Comparison of ENCODE assay signal across 4 fruit fly cellular contexts in the genomic region with DNA sequence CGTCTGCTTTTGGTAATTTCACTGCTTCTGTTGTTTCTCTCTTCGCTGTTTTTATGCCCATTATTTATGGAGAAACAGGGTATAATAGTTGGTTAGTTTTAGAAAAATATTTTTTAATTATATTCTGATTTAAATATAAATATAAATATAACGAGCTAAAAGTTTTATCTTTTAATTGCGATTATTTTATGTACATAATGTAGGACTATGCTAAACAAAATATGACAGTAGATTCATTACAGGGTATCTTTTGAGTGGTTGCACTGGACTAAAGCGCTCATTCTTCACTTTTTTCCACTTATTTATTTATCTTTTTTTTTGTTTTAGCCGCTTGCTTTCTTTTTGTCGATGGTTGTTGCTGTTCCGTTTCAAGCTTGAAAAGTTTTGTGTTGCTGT.
TF ChIP-seq lines count a peak whose summit lies in the region.

No protein-coding gene starts in this region.

TF ChIP-seq in whole organism, embryonic, 481 proteins besides CTCF, POLR2A, EP300 and RAD21 (continued from another document and continues in another):
- TF ChIP-seq lov (optimal IDR thresholded peaks at IDR 0.05; lab: Kevin White, UChicago), result no peak
- no peak for TF ChIP-seq lov (GFP tag; IDR thresholded peaks at IDR 0.05; lab: Robert Waterston, UW)
- no peak for TF ChIP-seq exex (tag; optimal IDR thresholded peaks at IDR 0.05; lab: Kevin White, UChicago)
- TF ChIP-seq H2.0 (GFP tag; IDR thresholded peaks at IDR 0.05; lab: Robert Waterston, UW), result no peak; the same call in 1 of the 2 replicates
- peak; percentile 21 for TF ChIP-seq CG3407 (GFP tag; optimal IDR thresholded peaks at IDR 0.05; lab: Kevin White, UChicago)
- no peak for TF ChIP-seq mirr (GFP tag; optimal IDR thresholded peaks at IDR 0.05; lab: Kevin White, UChicago)
- no peak for TF ChIP-seq Fer3 (tag; optimal IDR thresholded peaks at IDR 0.05; lab: Kevin White, UChicago)
- no peak for TF ChIP-seq MBD-R2 (GFP tag; IDR thresholded peaks at IDR 0.05; lab: Robert Waterston, UW)
- no peak for TF ChIP-seq Lim3 (GFP tag; IDR thresholded peaks at IDR 0.05; lab: Robert Waterston, UW)
- no peak for TF ChIP-seq Optix (GFP tag; IDR thresholded peaks at IDR 0.05; lab: Robert Waterston, UW)
- no peak for TF ChIP-seq CG17568 (GFP tag; optimal IDR thresholded peaks at IDR 0.05; lab: Kevin White, UChicago)
- TF ChIP-seq stc (GFP tag; IDR thresholded peaks at IDR 0.05; lab: Robert Waterston, UW), result peak; percentile 65
- no peak for TF ChIP-seq fu2 (GFP tag; optimal IDR thresholded peaks at IDR 0.05; lab: Kevin White, UChicago)
- TF ChIP-seq CG11398 (GFP tag; optimal IDR thresholded peaks at IDR 0.05; lab: Kevin White, UChicago), result no peak
- TF ChIP-seq zfh1 (GFP tag; IDR thresholded peaks at IDR 0.05; lab: Robert Waterston, UW), result peak; percentile 33; the same call in 1 of the 3 replicates
- no peak for TF ChIP-seq bbx (GFP tag; IDR thresholded peaks at IDR 0.05; lab: Robert Waterston, UW; ENCODE audit: partially characterized antibody)
- no peak for TF ChIP-seq CG18619 (GFP tag; optimal IDR thresholded peaks at IDR 0.05; lab: Kevin White, UChicago)
- no peak for TF ChIP-seq crol (GFP tag; IDR thresholded peaks at IDR 0.05; lab: Robert Waterston, UW)
- no peak for TF ChIP-seq CG7745 (tag; optimal IDR thresholded peaks at IDR 0.05; lab: Kevin White, UChicago)
- no peak for TF ChIP-seq CG4617 (GFP tag; optimal IDR thresholded peaks at IDR 0.05; lab: Kevin White, UChicago; ENCODE audit: borderline replicate concordance)
- peak; percentile 49 for TF ChIP-seq CG9437 (GFP tag; optimal IDR thresholded peaks at IDR 0.05; lab: Kevin White, UChicago)
- TF ChIP-seq twi (tag; optimal IDR thresholded peaks at IDR 0.05; lab: Kevin White, UChicago), result no peak
- TF ChIP-seq dan (GFP tag; IDR thresholded peaks at IDR 0.05; lab: Robert Waterston, UW), result no peak
- TF ChIP-seq CG7556 (GFP tag; optimal IDR thresholded peaks at IDR 0.05; lab: Kevin White, UChicago), result peak; percentile 26
- no peak for TF ChIP-seq Bgb (GFP tag; IDR thresholded peaks at IDR 0.05; lab: Robert Waterston, UW; ENCODE audit: partially characterized antibody)
- TF ChIP-seq CG8089 (GFP tag; optimal IDR thresholded peaks at IDR 0.05; lab: Kevin White, UChicago), result no peak
- TF ChIP-seq shn (GFP tag; optimal IDR thresholded peaks at IDR 0.05; lab: Kevin White, UChicago), result no peak
- TF ChIP-seq CG18262 (tag; optimal IDR thresholded peaks at IDR 0.05; lab: Kevin White, UChicago), result peak; percentile 46
- TF ChIP-seq CG31224 (GFP tag; IDR thresholded peaks at IDR 0.05; lab: Robert Waterston, UW), result no peak
- peak; percentile 58 for TF ChIP-seq Hr3 (GFP tag; optimal IDR thresholded peaks at IDR 0.05; lab: Kevin White, UChicago)
- no peak for TF ChIP-seq insv (GFP tag; optimal IDR thresholded peaks at IDR 0.05; lab: Kevin White, UChicago)
- TF ChIP-seq Hand (GFP tag; optimal IDR thresholded peaks at IDR 0.05; lab: Kevin White, UChicago), result no peak
- no peak for TF ChIP-seq sens (GFP tag; lab: Kevin White, UChicago)

TF ChIP-seq in whole organism, prepupa, 60 proteins besides CTCF, POLR2A, EP300 and RAD21 (continued from another document and continues in another):
- TF ChIP-seq Hr39 (GFP tag; optimal IDR thresholded peaks at IDR 0.05; lab: Kevin White, UChicago) (peak; percentile 41), dac (GFP tag; optimal IDR thresholded peaks at IDR 0.05; lab: Kevin White, UChicago) (peak; percentile 12), Sox102F (GFP tag; optimal IDR thresholded peaks at IDR 0.05; lab: Kevin White, UChicago) (peak; percentile 54), CG11762 (GFP tag; optimal IDR thresholded peaks at IDR 0.05; lab: Kevin White, UChicago; ENCODE audit: insufficient read depth) (peak; percentile 54), CG8319 (GFP tag; optimal IDR thresholded peaks at IDR 0.05; lab: Kevin White, UChicago) (peak; percentile 40), CG3032 (tag; optimal IDR thresholded peaks at IDR 0.05; lab: Kevin White, UChicago) (peak; percentile 37), CG16779 (tag; optimal IDR thresholded peaks at IDR 0.05; lab: Kevin White, UChicago) (peak; percentile 7), CG10631 (GFP tag; optimal IDR thresholded peaks at IDR 0.05; lab: Kevin White, UChicago) (peak; percentile 55), CG32006 (GFP tag; optimal IDR thresholded peaks at IDR 0.05; lab: Kevin White, UChicago) (peak; percentile 79), fd85E (GFP tag; optimal IDR thresholded peaks at IDR 0.05; lab: Kevin White, UChicago) (peak; percentile 13), lz (GFP tag; optimal IDR thresholded peaks at IDR 0.05; lab: Kevin White, UChicago) (peak; percentile 29), CG7368 (GFP tag; optimal IDR thresholded peaks at IDR 0.05; lab: Kevin White, UChicago) (peak; percentile 57), OdsH (GFP tag; optimal IDR thresholded peaks at IDR 0.05; lab: Kevin White, UChicago) (peak; percentile 74), ss (GFP tag; optimal IDR thresholded peaks at IDR 0.05; lab: Kevin White, UChicago) (peak in 1 of 2 experiments; percentile 43), Blimp-1 (GFP tag; optimal IDR thresholded peaks at IDR 0.05; lab: Kevin White, UChicago) (no peak), Lpt (GFP tag; optimal IDR thresholded peaks at IDR 0.05; lab: Kevin White, UChicago) (peak; percentile 45), esn (GFP tag; optimal IDR thresholded peaks at IDR 0.05; lab: Kevin White, UChicago) (peak; percentile 80), spab (GFP tag; optimal IDR thresholded peaks at IDR 0.05; lab: Kevin White, UChicago) (peak; percentile 41), Eip93F (GFP tag; optimal IDR thresholded peaks at IDR 0.05; lab: Kevin White, UChicago) (peak; percentile 25), CG6854 (GFP tag; optimal IDR thresholded peaks at IDR 0.05; lab: Kevin White, UChicago) (no peak), CG6163 (GFP tag; IDR thresholded peaks at IDR 0.05; lab: Robert Waterston, UW) (peak; percentile 43; the same call in 2 of the 3 replicates), topi (GFP tag; optimal IDR thresholded peaks at IDR 0.05; lab: Kevin White, UChicago) (peak; percentile 58), Ets96B (tag; optimal IDR thresholded peaks at IDR 0.05; lab: Kevin White, UChicago) (peak; percentile 37), vri (GFP tag; optimal IDR thresholded peaks at IDR 0.05; lab: Kevin White, UChicago) (no peak), CG11902 (GFP tag; optimal IDR thresholded peaks at IDR 0.05; lab: Kevin White, UChicago) (peak; percentile 43), Smox (GFP tag; optimal IDR thresholded peaks at IDR 0.05; lab: Kevin White, UChicago) (peak; percentile 40), CG6808 (GFP tag; optimal IDR thresholded peaks at IDR 0.05; lab: Kevin White, UChicago) (no peak), CG9139 (GFP tag; optimal IDR thresholded peaks at IDR 0.05; lab: Kevin White, UChicago) (no peak), CG8632 (GFP tag; optimal IDR thresholded peaks at IDR 0.05; lab: Kevin White, UChicago) (peak; percentile 81), Sox14 (GFP tag; optimal IDR thresholded peaks at IDR 0.05; lab: Kevin White, UChicago) (no peak), Hr38 (GFP tag; optimal IDR thresholded peaks at IDR 0.05; lab: Kevin White, UChicago) (no peak), CG10669 (GFP tag; optimal IDR thresholded peaks at IDR 0.05; lab: Kevin White, UChicago) (peak; percentile 37), Eip78C (GFP tag; lab: Kevin White, UChicago) (peak; percentile 90)

TF ChIP-seq in whole organism, pupa, 21 proteins besides CTCF, POLR2A, EP300 and RAD21 (continued from another document):
- peak; percentile 62 for TF ChIP-seq CG15710 (tag; optimal IDR thresholded peaks at IDR 0.05; lab: Kevin White, UChicago)
TF ChIP-seq in whole organism, pupa: peak in this region for 15.

TF ChIP-seq in whole organism, wandering third instar larva, 38 proteins besides CTCF, POLR2A, EP300 and RAD21 (continued from another document):
- TF ChIP-seq psq (GFP tag; optimal IDR thresholded peaks at IDR 0.05; lab: Kevin White, UChicago), result peak; percentile 89
- no peak for TF ChIP-seq GATAd (GFP tag; optimal IDR thresholded peaks at IDR 0.05; lab: Kevin White, UChicago)
- no peak for TF ChIP-seq brk (GFP tag; optimal IDR thresholded peaks at IDR 0.05; lab: Kevin White, UChicago)
- TF ChIP-seq N (GFP tag; optimal IDR thresholded peaks at IDR 0.05; lab: Kevin White, UChicago), result no peak
- TF ChIP-seq dsf (GFP tag; optimal IDR thresholded peaks at IDR 0.05; lab: Kevin White, UChicago; ENCODE audit: borderline replicate concordance), result no peak
- no peak for TF ChIP-seq sage (GFP tag; optimal IDR thresholded peaks at IDR 0.05; lab: Kevin White, UChicago)
- no peak for TF ChIP-seq pan (optimal IDR thresholded peaks at IDR 0.05; lab: Kevin White, UChicago)
- peak; percentile 50 for TF ChIP-seq HLH106 (tag; optimal IDR thresholded peaks at IDR 0.05; lab: Kevin White, UChicago)
- no peak for TF ChIP-seq CG32264 (GFP tag; optimal IDR thresholded peaks at IDR 0.05; lab: Kevin White, UChicago)
- TF ChIP-seq CrebA (GFP tag; optimal IDR thresholded peaks at IDR 0.05; lab: Kevin White, UChicago; ENCODE audit: borderline replicate concordance), result no peak
- no peak for TF ChIP-seq usp (GFP tag; optimal IDR thresholded peaks at IDR 0.05; lab: Kevin White, UChicago)
- TF ChIP-seq dl (GFP tag; optimal IDR thresholded peaks at IDR 0.05; lab: Kevin White, UChicago; ENCODE audit: insufficient read depth in 1 of 2, partially characterized antibody in 2 of 2), result no peak
- peak; percentile 45 for TF ChIP-seq h (GFP tag; optimal IDR thresholded peaks at IDR 0.05; lab: Kevin White, UChicago)
- no peak for TF ChIP-seq Myc (optimal IDR thresholded peaks at IDR 0.05; lab: Kevin White, UChicago)
- TF ChIP-seq ey (GFP tag; optimal IDR thresholded peaks at IDR 0.05; lab: Kevin White, UChicago), result no peak
- peak; percentile 65 for TF ChIP-seq rgr (GFP tag; optimal IDR thresholded peaks at IDR 0.05; lab: Kevin White, UChicago)
- peak; percentile 9 for TF ChIP-seq Hnf4 (GFP tag; optimal IDR thresholded peaks at IDR 0.05; lab: Kevin White, UChicago)
